Worm (Caenorhabditis elegans): Measurements from ENCODE around the gene Y54G11A.1.
A peak's percentile ranks its signal among the peaks of the same experiment; 100 is the strongest.

Y54G11A.1 gene

DNA sequence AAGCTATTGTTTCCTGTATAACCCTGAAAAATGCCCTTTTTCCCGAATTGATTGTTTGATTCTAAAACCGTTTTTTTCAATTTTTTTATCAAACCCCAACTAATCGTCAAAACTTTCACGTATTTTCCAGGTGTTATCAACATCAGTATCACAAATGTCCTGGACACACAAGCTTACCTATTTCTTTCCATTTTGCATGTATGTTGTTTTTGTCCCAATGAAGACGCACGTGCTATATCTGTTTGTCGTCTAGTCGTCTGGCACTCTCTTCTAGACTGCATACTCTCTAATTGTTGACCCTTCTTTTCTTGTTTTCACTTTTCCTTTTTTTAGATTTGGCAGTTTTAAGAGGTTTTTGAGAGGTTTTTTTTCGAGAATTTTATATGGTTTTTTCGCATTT, 27.3 kb upstream of the Y54G11A.1 start (continued):
- TF ChIP-seq nhr-10 (tag; optimal IDR thresholded peaks at IDR 0.05) (no peak), elt-3 (tag; optimal IDR thresholded peaks at IDR 0.05) (no peak), skn-1 (tag; optimal IDR thresholded peaks at IDR 0.05) (no peak), nhr-6 (tag; optimal IDR thresholded peaks at IDR 0.05) (no peak), nhr-25 (tag; optimal IDR thresholded peaks at IDR 0.05) (peak; percentile 72)

- TF ChIP-seq nhr-21 (tag; optimal IDR thresholded peaks at IDR 0.05) (no peak), nhr-6 (tag; optimal IDR thresholded peaks at IDR 0.05) (no peak), lin-13 (GFP tag; optimal IDR thresholded peaks at IDR 0.05) (no peak), C34F6.9 (tag; optimal IDR thresholded peaks at IDR 0.05) (no peak), nhr-11 (tag; optimal IDR thresholded peaks at IDR 0.05) (no peak), nhr-23 (tag; optimal IDR thresholded peaks at IDR 0.05) (no peak), mbf-1 (tag; optimal IDR thresholded peaks at IDR 0.05) (no peak), fos-1 (tag; optimal IDR thresholded peaks at IDR 0.05) (no peak), F13H6.1 (tag; optimal IDR thresholded peaks at IDR 0.05) (no peak), blmp-1 (tag; optimal IDR thresholded peaks at IDR 0.05; ENCODE audit: insufficient read depth) (no peak)
Measured at ce11 chrII:14294390-14294789, 25.4 kb upstream of the Y54G11A.1 start.

- TF ChIP-seq mab-5 (tag; optimal IDR thresholded peaks at IDR 0.05) (no peak), unc-39 (tag; optimal IDR thresholded peaks at IDR 0.05) (no peak), sma-9 (GFP tag; optimal IDR thresholded peaks at IDR 0.05) (peak; percentile 58), sma-9 (tag; optimal IDR thresholded peaks at IDR 0.05) (no peak)
Measured at ce11 chrII:14292519-14292918, 23.5 kb upstream of the Y54G11A.1 start, which contains the start of gene Y54G11A.4. Gene Y54G11A.4, plus strand, starts transcription at chrII:14292819.

DNA sequence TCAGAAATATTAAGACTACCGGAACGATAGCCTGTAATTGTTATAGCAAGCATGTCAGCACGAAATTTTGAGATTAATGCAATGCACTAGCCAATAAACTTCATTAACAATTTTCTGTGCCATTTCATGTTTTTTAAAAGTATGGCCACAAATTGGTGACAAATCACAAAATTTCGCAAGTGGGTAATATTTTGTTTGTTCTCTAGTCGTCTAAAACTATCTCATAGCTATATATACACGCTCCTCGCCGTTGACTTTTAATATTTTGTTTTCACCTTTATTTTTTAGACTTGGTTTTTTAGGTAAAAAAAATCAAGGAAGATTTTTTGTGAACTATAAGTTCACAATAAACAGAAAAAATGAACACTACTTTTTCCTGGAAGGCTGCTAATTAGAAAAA, 21.9 kb upstream of the Y54G11A.1 start:
- no peak for TF ChIP-seq sma-3 (GFP tag; optimal IDR thresholded peaks at IDR 0.05)
- no peak for TF ChIP-seq nhr-21 (tag; optimal IDR thresholded peaks at IDR 0.05)
- TF ChIP-seq C34F6.9 (tag; optimal IDR thresholded peaks at IDR 0.05): peak; percentile 19
- TF ChIP-seq gmeb-1 (tag; optimal IDR thresholded peaks at IDR 0.05): peak; percentile 22
- no peak for TF ChIP-seq ceh-82 (tag; optimal IDR thresholded peaks at IDR 0.05)
- TF ChIP-seq sma-9 (GFP tag; optimal IDR thresholded peaks at IDR 0.05): peak; percentile 46
- no peak for TF ChIP-seq sma-9 (tag; optimal IDR thresholded peaks at IDR 0.05)
- TF ChIP-seq fos-1 (tag; optimal IDR thresholded peaks at IDR 0.05): peak; percentile 24
- TF ChIP-seq unc-39 (tag; optimal IDR thresholded peaks at IDR 0.05): no peak
- TF ChIP-seq skn-1 (tag; optimal IDR thresholded peaks at IDR 0.05): peak; percentile 59
- TF ChIP-seq nhr-237 (tag; optimal IDR thresholded peaks at IDR 0.05): no peak
- TF ChIP-seq lin-39 (tag; optimal IDR thresholded peaks at IDR 0.05): no peak
- TF ChIP-seq peb-1 (tag; optimal IDR thresholded peaks at IDR 0.05): no peak
- no peak for TF ChIP-seq aly-2 (tag; optimal IDR thresholded peaks at IDR 0.05)
- TF ChIP-seq R02D3.7 (tag; optimal IDR thresholded peaks at IDR 0.05): no peak
- TF ChIP-seq ZK546.5 (tag; optimal IDR thresholded peaks at IDR 0.05): no peak
- TF ChIP-seq ztf-11 (tag; optimal IDR thresholded peaks at IDR 0.05): no peak
- no peak for TF ChIP-seq sem-4 (tag; optimal IDR thresholded peaks at IDR 0.05)
- no peak for TF ChIP-seq mdl-1 (tag; optimal IDR thresholded peaks at IDR 0.05)

ce11 chrII:14288968-14289367, 20.0 kb upstream of the Y54G11A.1 start, which contains the start of gene srh-42:
Gene srh-42, minus strand, starts transcription at chrII:14289068.
- TF ChIP-seq alr-1 (tag; optimal IDR thresholded peaks at IDR 0.05) (no peak), mab-5 (tag; optimal IDR thresholded peaks at IDR 0.05) (no peak), nhr-129 (tag; optimal IDR thresholded peaks at IDR 0.05) (no peak), Y55F3AM.14 (GFP tag; optimal IDR thresholded peaks at IDR 0.05) (no peak), ztf-4 (tag; optimal IDR thresholded peaks at IDR 0.05) (no peak), aly-2 (tag; optimal IDR thresholded peaks at IDR 0.05) (no peak), skn-1 (tag; optimal IDR thresholded peaks at IDR 0.05) (no peak), mdl-1 (tag; optimal IDR thresholded peaks at IDR 0.05) (no peak), nhr-21 (tag; optimal IDR thresholded peaks at IDR 0.05) (no peak), blmp-1 (tag; optimal IDR thresholded peaks at IDR 0.05; ENCODE audit: insufficient read depth) (no peak), snpc-4 (tag; optimal IDR thresholded peaks at IDR 0.05) (no peak), ztf-11 (tag; optimal IDR thresholded peaks at IDR 0.05) (no peak), mbf-1 (tag; optimal IDR thresholded peaks at IDR 0.05) (no peak), unc-55 (GFP tag; optimal IDR thresholded peaks at IDR 0.05) (no peak), R02D3.7 (tag; optimal IDR thresholded peaks at IDR 0.05) (no peak), sma-9 (GFP tag; optimal IDR thresholded peaks at IDR 0.05) (no peak), sma-9 (tag; optimal IDR thresholded peaks at IDR 0.05) (no peak), nhr-23 (tag; optimal IDR thresholded peaks at IDR 0.05) (no peak), nhr-10 (tag; optimal IDR thresholded peaks at IDR 0.05) (no peak), nhr-25 (tag; optimal IDR thresholded peaks at IDR 0.05) (no peak)
